Worm (Caenorhabditis elegans) whole organism, L4/young adult: ENCODE results near the gene T04F3.1.

Experiments used
- dao-5 ChIP-seq: sonication (generic microtip); optimal IDR thresholded peaks from 2 replicates; lab custom pipeline; 2016; ENCODE audit warnings: missing genotype, missing genetic modification characterization, moderate library complexity, missing compliant biosample characterization
- him-1 ChIP-seq: sonication (generic microtip); optimal IDR thresholded peaks from 2 replicates; lab custom pipeline; 2016; ENCODE audit warnings: missing genotype, missing genetic modification reagents, missing genetic modification characterization, missing compliant biosample characterization

- TF ChIP-seq him-1 (tag; lab: Kevin White, UChicago) (no peak), dao-5 (tag; lab: Kevin White, UChicago) (no peak)
Measured at ce11 chrV:11716930-11717329, 22.9 kb upstream of the T04F3.1 start.
